Fruit fly (Drosophila melanogaster) whole organism, pupa: ENCODE data around the gene CG4766.

Source experiments
- CG10348 ChIP-seq: fragments of 200-800 bp; sonication (Bioruptor generic); IDR thresholded peaks from 2 replicates; pipeline ENCODE4 v1.3.6; 2022; ENCODE audit warnings: missing biosample characterization, missing genetic modification characterization
- CG12605 ChIP-seq: fragments of 200-800 bp; sonication (Bioruptor generic); IDR thresholded peaks from 2 replicates; pipeline ENCODE4 v1.3.6; 2022; ENCODE audit warnings: missing biosample characterization, missing genetic modification characterization
- CG13204 ChIP-seq: fragments of 200-800 bp; sonication (Bioruptor generic); optimal IDR thresholded peaks from 2 replicates; lab custom pipeline; 2018; ENCODE audit warnings: missing biosample characterization, mild to moderate bottlenecking, missing genetic modification characterization, moderate library complexity
- CG14655 ChIP-seq: fragments of 200-800 bp; sonication (Bioruptor generic); optimal IDR thresholded peaks from 3 replicates; lab custom pipeline; 2017; ENCODE audit warnings: mild to moderate bottlenecking, missing biosample characterization, missing genetic modification reagents, missing genetic modification characterization
- CG15710 ChIP-seq: fragments of 200-800 bp; sonication (Bioruptor generic); optimal IDR thresholded peaks from 2 replicates; lab custom pipeline; 2018; ENCODE audit warnings: missing biosample characterization, mild to moderate bottlenecking, missing genetic modification characterization, moderate library complexity
- CG17806 ChIP-seq: fragments of 200-800 bp; sonication (Bioruptor generic); optimal IDR thresholded peaks from 2 replicates; lab custom pipeline; 2018; ENCODE audit warnings: missing biosample characterization, mild to moderate bottlenecking, missing genetic modification characterization, moderate library complexity
- CG32121 ChIP-seq: fragments of 200-800 bp; sonication (Bioruptor generic); IDR thresholded peaks from 2 replicates; pipeline ENCODE4 v1.3.6; 2022; ENCODE audit warnings: missing biosample characterization, missing genetic modification characterization
- CG34367 ChIP-seq: fragments of 200-800 bp; sonication (Bioruptor generic); optimal IDR thresholded peaks from 2 replicates; lab custom pipeline; 2018; ENCODE audit warnings: missing biosample characterization, mild to moderate bottlenecking, missing genetic modification characterization
- CG4496 ChIP-seq: fragments of 200-800 bp; sonication (Bioruptor generic); IDR thresholded peaks from 3 replicates; pipeline ENCODE4 v1.3.6; 2022; ENCODE audit warnings: missing biosample characterization, missing genetic modification characterization
- CG8159 ChIP-seq: fragments of 200-800 bp; sonication (Bioruptor generic); optimal IDR thresholded peaks from 3 replicates; lab custom pipeline; 2018; ENCODE audit warnings: missing biosample characterization, mild to moderate bottlenecking, missing genetic modification characterization, moderate library complexity
- CG8301 ChIP-seq: fragments of 200-800 bp; sonication (Bioruptor generic); optimal IDR thresholded peaks from 2 replicates; lab custom pipeline; 2018; ENCODE audit warnings: missing biosample characterization, mild to moderate bottlenecking, missing genetic modification characterization
- CG9948 ChIP-seq: fragments of 200-800 bp; sonication (Bioruptor generic); optimal IDR thresholded peaks from 2 replicates; lab custom pipeline; 2018; ENCODE audit warnings: missing biosample characterization, mild to moderate bottlenecking, missing genetic modification characterization, moderate library complexity
- D1 ChIP-seq: fragments of 200-800 bp; sonication (Bioruptor generic); optimal IDR thresholded peaks from 2 replicates; lab custom pipeline; 2018; ENCODE audit warnings: missing biosample characterization, mild to moderate bottlenecking, missing genetic modification characterization, moderate library complexity
- EcR ChIP-seq: fragments of 200-800 bp; sonication (Bioruptor generic); optimal IDR thresholded peaks from 3 replicates; lab custom pipeline; 2019; ENCODE audit warnings: missing biosample characterization, missing genetic modification characterization, mild to moderate bottlenecking, moderate library complexity, missing genetic modification reagents
- Ets98B ChIP-seq: fragments of 200-800 bp; sonication (Bioruptor generic); IDR thresholded peaks from 2 replicates; pipeline ENCODE4 v1.3.6; 2022; ENCODE audit warnings: missing biosample characterization, missing genetic modification characterization
- Pif1A ChIP-seq: fragments of 200-800 bp; sonication (Bioruptor generic); optimal IDR thresholded peaks from 3 replicates; lab custom pipeline; 2016; ENCODE audit warnings: missing biosample characterization, missing genetic modification characterization
- Pif1B ChIP-seq: fragments of 200-800 bp; sonication (Bioruptor generic); optimal IDR thresholded peaks from 3 replicates; lab custom pipeline; 2016; ENCODE audit warnings: missing biosample characterization, missing genetic modification characterization
- Snoo ChIP-seq: fragments of 200-800 bp; sonication (Bioruptor generic); optimal IDR thresholded peaks from 3 replicates; lab custom pipeline; 2017; ENCODE audit warnings: missing biosample characterization, mild to moderate bottlenecking, missing genetic modification characterization, inconsistent platforms
- fd96Ca ChIP-seq: fragments of 200-800 bp; sonication (Bioruptor generic); IDR thresholded peaks from 3 replicates; pipeline ENCODE4 v1.3.6; 2022; ENCODE audit warnings: missing biosample characterization, missing genetic modification characterization
- gl ChIP-seq: fragments of 200-800 bp; sonication (Bioruptor generic); optimal IDR thresholded peaks from 2 replicates; lab custom pipeline; 2018; ENCODE audit warnings: missing biosample characterization, mild to moderate bottlenecking, missing genetic modification characterization
- rn ChIP-seq: fragments of 200-800 bp; sonication (Bioruptor generic); IDR thresholded peaks from 2 replicates; pipeline ENCODE4 v1.3.6; 2022; ENCODE audit warnings: missing biosample characterization, missing genetic modification characterization

CG4766 gene

dm6 chrX:5970666-5971057 is 29.9 kb downstream of the CG4766 start:
- TF ChIP-seq CG32121 (GFP tag; lab: Robert Waterston, UW), result no peak
- TF ChIP-seq CG8159 (tag; lab: Kevin White, UChicago), result no peak
- no peak for TF ChIP-seq fd96Ca (GFP tag; lab: Robert Waterston, UW)
- TF ChIP-seq Snoo, result no peak
- no peak for TF ChIP-seq EcR (GFP tag; lab: Kevin White, UChicago)
- no peak for TF ChIP-seq CG4496 (GFP tag; lab: Robert Waterston, UW)
- TF ChIP-seq CG13204, result no peak
- TF ChIP-seq CG10348 (GFP tag; lab: Robert Waterston, UW), result no peak
- no peak for TF ChIP-seq gl (tag; lab: Kevin White, UChicago)
- no peak for TF ChIP-seq CG15710 (tag; lab: Kevin White, UChicago)
- no peak for TF ChIP-seq D1 (tag; lab: Kevin White, UChicago)
- no peak for TF ChIP-seq CG9948 (tag; lab: Kevin White, UChicago)
- TF ChIP-seq rn (GFP tag; lab: Robert Waterston, UW), result no peak
- TF ChIP-seq CG8301, result no peak

dm6 chrX:5969860-5970665 is 30.5 kb downstream of the CG4766 start:
- peak; percentile 14; the same call in 1 of the 2 replicates for TF ChIP-seq rn (GFP tag; lab: Robert Waterston, UW)
- peak; percentile 9 for TF ChIP-seq CG9948 (tag; lab: Kevin White, UChicago)
- TF ChIP-seq CG13204, result no peak
- TF ChIP-seq Pif1B, result peak; percentile 54
- TF ChIP-seq CG15710 (tag; lab: Kevin White, UChicago), result peak; percentile 42
- TF ChIP-seq CG14655 (GFP tag; lab: Kevin White, UChicago), result peak; percentile 44
- TF ChIP-seq CG4496 (GFP tag; lab: Robert Waterston, UW), result peak; percentile 68
- TF ChIP-seq CG17806 (tag; lab: Kevin White, UChicago), result no peak
- TF ChIP-seq CG8159 (tag; lab: Kevin White, UChicago), result peak; percentile 38
- TF ChIP-seq Pif1A (GFP tag; lab: Kevin White, UChicago), result peak; percentile 11
- TF ChIP-seq Snoo, result peak; percentile 25
- no peak for TF ChIP-seq CG10348 (GFP tag; lab: Robert Waterston, UW)
- TF ChIP-seq fd96Ca (GFP tag; lab: Robert Waterston, UW), result 0 out of 3 replicates have a peak, but pooled peaks have one; percentile 17
- peak; percentile 25 for TF ChIP-seq CG8301
- TF ChIP-seq EcR (GFP tag; lab: Kevin White, UChicago), result no peak
- TF ChIP-seq, all 21 proteins: peak for 11

dm6 chrX:5968094-5968723 is 32.4 kb downstream of the CG4766 start:
- TF ChIP-seq CG14655 (GFP tag; lab: Kevin White, UChicago), result peak; percentile 81
- 0 out of 2 replicates have a peak, but pooled peaks have one; percentile 23 for TF ChIP-seq CG10348 (GFP tag; lab: Robert Waterston, UW)
- peak; percentile 59 for TF ChIP-seq Pif1B
- TF ChIP-seq CG12605 (GFP tag; lab: Robert Waterston, UW), result peak; percentile 86
- peak; percentile 78 for TF ChIP-seq Pif1A (GFP tag; lab: Kevin White, UChicago)
- TF ChIP-seq CG8301, result peak; percentile 78
- TF ChIP-seq CG17806 (tag; lab: Kevin White, UChicago), result peak; percentile 69
- TF ChIP-seq gl (tag; lab: Kevin White, UChicago), result peak; percentile 3
- peak; percentile 87 for TF ChIP-seq Ets98B (GFP tag; lab: Robert Waterston, UW)
- peak; percentile 80 for TF ChIP-seq CG32121 (GFP tag; lab: Robert Waterston, UW)
- peak; percentile 61 for TF ChIP-seq CG8159 (tag; lab: Kevin White, UChicago)
- TF ChIP-seq CG13204, result no peak
- TF ChIP-seq CG15710 (tag; lab: Kevin White, UChicago), result peak; percentile 64
- peak; percentile 69 for TF ChIP-seq CG34367 (tag; lab: Kevin White, UChicago)
- peak; percentile 90 for TF ChIP-seq fd96Ca (GFP tag; lab: Robert Waterston, UW)
- TF ChIP-seq CG4496 (GFP tag; lab: Robert Waterston, UW), result peak; percentile 90
- no peak for TF ChIP-seq D1 (tag; lab: Kevin White, UChicago)
- TF ChIP-seq rn (GFP tag; lab: Robert Waterston, UW), result no peak
- no peak for TF ChIP-seq EcR (GFP tag; lab: Kevin White, UChicago)
- TF ChIP-seq CG9948 (tag; lab: Kevin White, UChicago), result peak; percentile 69
- no peak for TF ChIP-seq Snoo

dm6 chrX:5965517-5966397 is 34.8 kb downstream of the CG4766 start, which contains the start of gene Grip:
Grip (plus strand) TSS chrX:5966279.
- TF ChIP-seq Ets98B (GFP tag; lab: Robert Waterston, UW) (peak; percentile 11), CG32121 (GFP tag; lab: Robert Waterston, UW) (no peak), CG4496 (GFP tag; lab: Robert Waterston, UW) (peak; percentile 13; the same call in 2 of the 3 replicates), CG15710 (tag; lab: Kevin White, UChicago) (peak; percentile 8), fd96Ca (GFP tag; lab: Robert Waterston, UW) (no peak), CG14655 (GFP tag; lab: Kevin White, UChicago) (peak; percentile 47), CG8159 (tag; lab: Kevin White, UChicago) (peak; percentile 16), CG8301 (peak; percentile 10)
